Worm (Caenorhabditis elegans) whole organism, mixed stage, embryonic: ENCODE data around the gene F26A1.3.

Experiments used
- M03D4.4 ChIP-seq: sonication (generic microtip); optimal IDR thresholded peaks from 2 replicates; lab custom pipeline; 2017; ENCODE audit warnings: mild to moderate bottlenecking, missing genetic modification characterization, missing compliant biosample characterization
- bed-3 ChIP-seq: fragments of 200-800 bp; sonication (Bioruptor generic); optimal IDR thresholded peaks from 3 replicates; lab custom pipeline; 2018; ENCODE audit warnings: mild to moderate bottlenecking, missing genetic modification characterization, moderate library complexity, missing compliant biosample characterization
- blmp-1 ChIP-seq: fragments of 150-350 bp; optimal IDR thresholded peaks from 2 replicates; lab custom pipeline; 2014; ENCODE audit warnings: missing biosample characterization, missing genetic modification characterization
- ceh-39 ChIP-seq: fragments of 150-350 bp; optimal IDR thresholded peaks from 2 replicates; lab custom pipeline; 2014; ENCODE audit warnings: missing biosample characterization, missing genetic modification characterization
- ceh-43 ChIP-seq: fragments of 200-800 bp; sonication (Bioruptor generic); optimal IDR thresholded peaks from 2 replicates; lab custom pipeline; 2018; ENCODE audit warnings: mild to moderate bottlenecking, missing genetic modification characterization, moderate library complexity, missing compliant biosample characterization
- ces-1 ChIP-seq: fragments of 150-350 bp; optimal IDR thresholded peaks from 2 replicates; lab custom pipeline; 2014; ENCODE audit warnings: missing biosample characterization, missing genetic modification reagents, missing genetic modification characterization
- cnd-1 ChIP-seq: fragments of 200-800 bp; sonication (Bioruptor generic); optimal IDR thresholded peaks from 2 replicates; lab custom pipeline; 2018; ENCODE audit warnings: mild to moderate bottlenecking, missing genetic modification characterization, missing compliant biosample characterization
- drap-1 ChIP-seq: fragments of 200-800 bp; sonication (Bioruptor generic); optimal IDR thresholded peaks from 3 replicates; lab custom pipeline; 2018; ENCODE audit warnings: mild to moderate bottlenecking, missing genetic modification characterization, missing compliant biosample characterization
- elt-1 ChIP-seq: sonication (generic microtip); optimal IDR thresholded peaks from 2 replicates; lab custom pipeline; 2017; ENCODE audit warnings: missing genetic modification characterization, mild to moderate bottlenecking, missing compliant biosample characterization, antibody characterized with exemption, moderate library complexity, borderline replicate concordance; ENCODE audit not compliant: insufficient read depth
- elt-3 ChIP-seq: fragments of 150-350 bp; optimal IDR thresholded peaks from 2 replicates; lab custom pipeline; 2014; ENCODE audit warnings: missing biosample characterization, missing genetic modification characterization
- flh-1 ChIP-seq: fragments of 200-800 bp; sonication (Bioruptor generic); optimal IDR thresholded peaks from 2 replicates; lab custom pipeline; 2018; ENCODE audit warnings: mild to moderate bottlenecking, missing genetic modification characterization, moderate library complexity, missing compliant biosample characterization
- ham-2 ChIP-seq: fragments of 200-800 bp; sonication (Bioruptor generic); optimal IDR thresholded peaks from 2 replicates; lab custom pipeline; 2018; ENCODE audit warnings: mild to moderate bottlenecking, missing genetic modification characterization, missing compliant biosample characterization
- hlh-1 ChIP-seq: fragments of 150-350 bp; optimal IDR thresholded peaks from 2 replicates; lab custom pipeline; 2014; ENCODE audit warnings: missing biosample characterization, missing genetic modification reagents, missing genetic modification characterization
- lin-13 ChIP-seq: fragments of 150-350 bp; optimal IDR thresholded peaks from 2 replicates; lab custom pipeline; 2014; ENCODE audit warnings: missing biosample characterization, missing genetic modification characterization
- lin-32 ChIP-seq: fragments of 200-800 bp; sonication (Bioruptor generic); optimal IDR thresholded peaks from 2 replicates; lab custom pipeline; 2018; ENCODE audit warnings: mild to moderate bottlenecking, missing genetic modification characterization, missing compliant biosample characterization
- lsy-2 ChIP-seq: fragments of 150-350 bp; optimal IDR thresholded peaks from 2 replicates; lab custom pipeline; 2014; ENCODE audit warnings: missing biosample characterization, missing genetic modification characterization
- mab-5 ChIP-seq: fragments of 150-350 bp; optimal IDR thresholded peaks from 2 replicates; lab custom pipeline; 2014; ENCODE audit warnings: missing biosample characterization, missing genetic modification characterization
- mls-2 ChIP-seq: sonication (generic microtip); optimal IDR thresholded peaks from 2 replicates; lab custom pipeline; 2016; ENCODE audit warnings: mild to moderate bottlenecking, missing genetic modification characterization, moderate library complexity, missing compliant biosample characterization
- nhr-12 ChIP-seq: fragments of 150-350 bp; optimal IDR thresholded peaks from 2 replicates; lab custom pipeline; 2014; ENCODE audit warnings: missing biosample characterization, missing genetic modification characterization
- nhr-2 ChIP-seq: fragments of 150-350 bp; optimal IDR thresholded peaks from 2 replicates; lab custom pipeline; 2014; ENCODE audit warnings: missing biosample characterization, missing genetic modification characterization
- nhr-237 ChIP-seq: fragments of 150-350 bp; optimal IDR thresholded peaks from 2 replicates; lab custom pipeline; 2014; ENCODE audit warnings: missing biosample characterization, missing genetic modification characterization
- nhr-28 ChIP-seq: fragments of 150-350 bp; optimal IDR thresholded peaks from 2 replicates; lab custom pipeline; 2014; ENCODE audit warnings: missing biosample characterization, missing genetic modification characterization
- pha-4 ChIP-seq: fragments of 150-350 bp; optimal IDR thresholded peaks from 2 replicates; lab custom pipeline; 2018; ENCODE audit warnings: missing biosample characterization, missing genetic modification reagents, missing genetic modification characterization
- sem-2 ChIP-seq: fragments of 200-800 bp; sonication (Bioruptor generic); optimal IDR thresholded peaks from 2 replicates; lab custom pipeline; 2018; ENCODE audit warnings: mild to moderate bottlenecking, missing genetic modification characterization, missing compliant biosample characterization
- snpc-4 ChIP-seq: fragments of 150-350 bp; optimal IDR thresholded peaks from 2 replicates; lab custom pipeline; 2014; ENCODE audit warnings: missing biosample characterization, missing genetic modification characterization
- sptf-1 ChIP-seq: sonication (generic microtip); optimal IDR thresholded peaks from 2 replicates; lab custom pipeline; 2017; ENCODE audit warnings: mild to moderate bottlenecking, missing genetic modification characterization, moderate library complexity, missing compliant biosample characterization
- tbx-8 ChIP-seq: fragments of 200-800 bp; sonication (Bioruptor generic); optimal IDR thresholded peaks from 2 replicates; lab custom pipeline; 2018; ENCODE audit warnings: mild to moderate bottlenecking, missing genetic modification characterization, moderate library complexity, missing compliant biosample characterization
- unc-120 ChIP-seq: sonication (generic microtip); optimal IDR thresholded peaks from 2 replicates; lab custom pipeline; 2017; ENCODE audit warnings: missing genetic modification characterization, missing compliant biosample characterization; ENCODE audit not compliant: poor library complexity, severe bottlenecking
- unc-39 ChIP-seq: fragments of 150-350 bp; optimal IDR thresholded peaks from 2 replicates; lab custom pipeline; 2014; ENCODE audit warnings: missing biosample characterization, missing genetic modification characterization
- unc-62 ChIP-seq: fragments of 150-350 bp; optimal IDR thresholded peaks from 2 replicates; lab custom pipeline; 2014; ENCODE audit warnings: missing biosample characterization, missing genetic modification reagents, missing genetic modification characterization
- zip-8 ChIP-seq: fragments of 150-350 bp; optimal IDR thresholded peaks from 2 replicates; lab custom pipeline; 2014; ENCODE audit warnings: missing biosample characterization, missing genetic modification characterization

The F26A1.3 gene

ce11 chrIII:4829440-4829839 is 2.7 kb downstream of the F26A1.3 start, which contains the start of gene F26A1.9:
Gene F26A1.9 (minus strand): TSS chrIII:4829540.
- TF ChIP-seq ces-1 (GFP tag; lab: Kevin White, UChicago) = no peak
- no peak for TF ChIP-seq cnd-1 (tag; lab: Kevin White, UChicago)
- TF ChIP-seq drap-1 = no peak
- TF ChIP-seq flh-1 (GFP tag; lab: Kevin White, UChicago) = no peak
- no peak for TF ChIP-seq blmp-1 (tag; lab: Kevin White, UChicago)
- TF ChIP-seq lin-32 (GFP tag; lab: Kevin White, UChicago) = no peak
- no peak for TF ChIP-seq zip-8
- TF ChIP-seq M03D4.4 (tag; lab: Kevin White, UChicago) = no peak
- no peak for TF ChIP-seq elt-3 (tag; lab: Kevin White, UChicago)
- TF ChIP-seq elt-1 (tag; lab: Kevin White, UChicago) = no peak
- no peak for TF ChIP-seq pha-4 (tag; lab: Kevin White, UChicago)
- TF ChIP-seq lin-13 (tag; lab: Kevin White, UChicago) = no peak
- no peak for TF ChIP-seq ham-2 (GFP tag; lab: Kevin White, UChicago)
- no peak for TF ChIP-seq ceh-43

- TF ChIP-seq ceh-39 (tag; lab: Kevin White, UChicago) (no peak), lin-32 (GFP tag; lab: Kevin White, UChicago) (no peak), sptf-1 (tag; lab: Kevin White, UChicago) (no peak), blmp-1 (tag; lab: Kevin White, UChicago) (no peak)
Measured at ce11 chrIII:4830207-4830606, 3.5 kb downstream of the F26A1.3 start, which contains the start of gene nspd-9. Gene nspd-9 (minus strand): TSS chrIII:4830307.

- TF ChIP-seq unc-120 (tag; lab: Kevin White, UChicago) (no peak), nhr-2 (tag; lab: Kevin White, UChicago) (no peak), bed-3 (no peak), nhr-12 (tag; lab: Kevin White, UChicago) (no peak), ceh-43 (no peak), flh-1 (GFP tag; lab: Kevin White, UChicago) (no peak), hlh-1 (tag; lab: Kevin White, UChicago) (no peak), mls-2 (tag; lab: Kevin White, UChicago) (no peak), pha-4 (tag; lab: Kevin White, UChicago) (no peak), unc-39 (tag; lab: Kevin White, UChicago) (no peak), sptf-1 (tag; lab: Kevin White, UChicago) (no peak), tbx-8 (GFP tag; lab: Kevin White, UChicago) (no peak), M03D4.4 (tag; lab: Kevin White, UChicago) (no peak), lsy-2 (tag; lab: Kevin White, UChicago) (no peak), cnd-1 (tag; lab: Kevin White, UChicago) (no peak), ham-2 (GFP tag; lab: Kevin White, UChicago) (no peak), unc-62 (GFP tag; lab: Kevin White, UChicago) (no peak)
Measured at ce11 chrIII:4837429-4837828, 10.7 kb downstream of the F26A1.3 start, which contains the start of the genes acbp-7 and F26A1.19. Gene acbp-7 (plus strand): TSS chrIII:4837729. Gene F26A1.19 (plus strand): TSS chrIII:4837731.

ce11 chrIII:4842173-4842572 is 15.5 kb downstream of the F26A1.3 start, which contains the start of gene clec-156:
Gene clec-156 (minus strand): TSS chrIII:4842273.
- TF ChIP-seq blmp-1 (tag; lab: Kevin White, UChicago) (no peak), sem-2 (GFP tag; lab: Kevin White, UChicago) (no peak), snpc-4 (no peak), drap-1 (no peak), nhr-237 (tag; lab: Kevin White, UChicago) (no peak), nhr-12 (tag; lab: Kevin White, UChicago) (no peak), ceh-43 (no peak), lsy-2 (tag; lab: Kevin White, UChicago) (no peak), nhr-2 (tag; lab: Kevin White, UChicago) (no peak), ceh-39 (tag; lab: Kevin White, UChicago) (no peak), unc-120 (tag; lab: Kevin White, UChicago) (no peak), zip-8 (no peak), tbx-8 (GFP tag; lab: Kevin White, UChicago) (no peak), mls-2 (tag; lab: Kevin White, UChicago) (no peak), lin-32 (GFP tag; lab: Kevin White, UChicago) (no peak), sptf-1 (tag; lab: Kevin White, UChicago) (no peak)

- TF ChIP-seq elt-1 (tag; lab: Kevin White, UChicago) (no peak), unc-120 (tag; lab: Kevin White, UChicago) (no peak), mab-5 (tag; lab: Kevin White, UChicago) (no peak), ceh-43 (no peak), tbx-8 (GFP tag; lab: Kevin White, UChicago) (no peak), pha-4 (tag; lab: Kevin White, UChicago) (no peak), ham-2 (GFP tag; lab: Kevin White, UChicago) (no peak), drap-1 (no peak), flh-1 (GFP tag; lab: Kevin White, UChicago) (no peak), nhr-2 (tag; lab: Kevin White, UChicago) (no peak), bed-3 (no peak), snpc-4 (no peak), nhr-12 (tag; lab: Kevin White, UChicago) (no peak), cnd-1 (tag; lab: Kevin White, UChicago) (no peak), ceh-39 (tag; lab: Kevin White, UChicago) (no peak), nhr-28 (tag; lab: Kevin White, UChicago) (no peak), unc-62 (GFP tag; lab: Kevin White, UChicago) (no peak), ces-1 (GFP tag; lab: Kevin White, UChicago) (no peak), hlh-1 (tag; lab: Kevin White, UChicago) (no peak)
Measured at ce11 chrIII:4844327-4844726, 17.6 kb downstream of the F26A1.3 start, which contains the start of the genes clec-157 and fkh-5. Gene clec-157 (minus strand): TSS chrIII:4844427. Gene fkh-5 (plus strand): TSS chrIII:4844662.
